Worm (Caenorhabditis elegans): Measurements from ENCODE around the gene bre-2.

The bre-2 gene

DNA sequence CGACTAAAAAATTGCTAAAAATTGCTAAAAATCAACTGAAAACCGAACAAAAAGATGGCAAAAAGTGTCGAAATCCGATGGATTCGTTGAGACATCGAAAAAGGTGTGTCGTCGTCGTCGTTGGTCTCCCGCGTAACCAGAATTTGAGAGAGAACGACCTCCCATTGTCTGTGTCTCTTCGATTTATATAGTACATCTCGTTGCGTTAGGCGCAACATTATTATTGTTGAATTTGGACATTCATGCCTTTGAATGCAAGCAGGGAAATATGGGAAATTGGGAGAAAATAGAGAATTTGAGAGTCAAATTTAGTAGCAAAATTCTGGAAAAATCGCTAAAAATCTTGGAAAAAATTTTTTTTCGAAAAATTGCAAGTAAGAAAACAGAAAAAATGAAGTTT is 35.4 kb downstream of the bre-2 start:
- TF ChIP-seq ceh-9 (tag; optimal IDR thresholded peaks at IDR 0.05) (no peak), madf-2 (tag; optimal IDR thresholded peaks at IDR 0.05) (no peak), hlh-6 (tag; optimal IDR thresholded peaks at IDR 0.05) (no peak), mec-3 (tag; optimal IDR thresholded peaks at IDR 0.05; ENCODE audit: borderline replicate concordance) (no peak), pag-3 (tag; optimal IDR thresholded peaks at IDR 0.05; ENCODE audit: borderline replicate concordance) (no peak)

DNA sequence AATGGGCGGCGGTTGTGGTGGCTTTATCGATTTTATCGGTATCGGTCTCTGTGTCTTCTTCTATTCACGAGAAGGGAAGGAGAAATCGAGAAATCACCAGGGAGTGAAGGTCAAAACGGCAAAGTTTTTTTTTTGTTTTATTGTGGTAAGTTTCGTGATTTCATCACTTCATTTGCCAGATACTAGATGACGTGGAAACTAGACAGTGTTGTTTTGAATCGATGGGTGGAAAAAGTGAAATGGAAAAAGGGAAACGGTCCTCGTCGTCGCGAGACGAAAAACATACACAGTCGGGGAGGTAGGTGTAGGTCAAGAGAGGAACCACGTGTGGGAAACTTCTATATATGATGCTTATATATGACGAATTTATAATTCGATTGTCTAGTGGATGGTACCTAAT is 38.4 kb downstream of the bre-2 start:
- no peak for TF ChIP-seq C38D4.7 (GFP tag; optimal IDR thresholded peaks at IDR 0.05)
- TF ChIP-seq ceh-22 (tag; optimal IDR thresholded peaks at IDR 0.05): no peak
- no peak for TF ChIP-seq pha-4 (tag; optimal IDR thresholded peaks at IDR 0.05)
- TF ChIP-seq pax-1 (tag; optimal IDR thresholded peaks at IDR 0.05): no peak
- TF ChIP-seq ceh-6 (GFP tag; optimal IDR thresholded peaks at IDR 0.05): no peak
- TF ChIP-seq pat-9 (tag; optimal IDR thresholded peaks at IDR 0.05): no peak
- TF ChIP-seq fkh-6 (tag; optimal IDR thresholded peaks at IDR 0.05): no peak
- TF ChIP-seq pros-1 (tag; optimal IDR thresholded peaks at IDR 0.05): no peak
- TF ChIP-seq ceh-45 (GFP tag; IDR thresholded peaks at IDR 0.05): no peak
- no peak for TF ChIP-seq F13H6.1 (tag; optimal IDR thresholded peaks at IDR 0.05)

DNA sequence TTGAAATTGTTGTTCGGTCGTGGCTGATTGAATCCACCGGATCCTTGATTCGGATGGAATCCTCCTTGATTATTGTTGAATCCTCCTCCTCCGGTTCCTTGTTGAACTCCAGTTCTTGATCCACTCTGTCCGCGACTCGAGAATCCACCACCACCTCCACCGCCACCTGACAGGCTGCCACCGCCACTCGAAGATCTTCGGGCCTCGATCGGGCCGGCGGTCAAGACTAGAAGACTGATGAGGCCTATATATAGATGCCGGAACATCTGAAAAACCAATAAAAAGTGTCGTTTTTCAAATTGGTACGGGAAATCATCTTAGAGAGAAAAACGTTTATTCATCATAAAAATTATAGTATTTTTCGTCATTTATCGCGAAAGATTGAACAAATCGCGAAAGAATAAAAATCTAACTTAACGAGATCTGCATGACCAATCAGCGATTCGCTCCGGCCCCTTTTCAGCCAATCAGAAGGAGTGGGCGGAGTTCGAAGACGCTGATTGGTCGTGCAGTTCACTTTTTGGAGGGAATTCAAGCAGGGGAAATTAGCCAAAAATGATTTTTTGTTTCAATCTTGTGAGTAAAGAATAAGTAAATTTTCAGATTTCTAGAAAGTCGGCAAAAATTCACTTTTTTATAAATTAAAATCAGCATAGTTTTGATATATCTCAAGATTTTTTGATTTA is 40.1 kb downstream of the bre-2 start, which contains the start of gene pqn-83:
TSS of gene pqn-83 (minus strand) at position 272 of the 686 bp plus-strand sequence.
- no peak for TF ChIP-seq fkh-10 (GFP tag; optimal IDR thresholded peaks at IDR 0.05)
- TF ChIP-seq pax-1 (tag; optimal IDR thresholded peaks at IDR 0.05): no peak
- TF ChIP-seq pqm-1 (tag; optimal IDR thresholded peaks at IDR 0.05): no peak
- peak; percentile 82 for TF ChIP-seq nfya-1 (tag; optimal IDR thresholded peaks at IDR 0.05)
- no peak for TF ChIP-seq unc-42 (tag; optimal IDR thresholded peaks at IDR 0.05)
- no peak for TF ChIP-seq C08G9.2 (tag; optimal IDR thresholded peaks at IDR 0.05)
- no peak for TF ChIP-seq unc-55 (GFP tag; optimal IDR thresholded peaks at IDR 0.05)

DNA sequence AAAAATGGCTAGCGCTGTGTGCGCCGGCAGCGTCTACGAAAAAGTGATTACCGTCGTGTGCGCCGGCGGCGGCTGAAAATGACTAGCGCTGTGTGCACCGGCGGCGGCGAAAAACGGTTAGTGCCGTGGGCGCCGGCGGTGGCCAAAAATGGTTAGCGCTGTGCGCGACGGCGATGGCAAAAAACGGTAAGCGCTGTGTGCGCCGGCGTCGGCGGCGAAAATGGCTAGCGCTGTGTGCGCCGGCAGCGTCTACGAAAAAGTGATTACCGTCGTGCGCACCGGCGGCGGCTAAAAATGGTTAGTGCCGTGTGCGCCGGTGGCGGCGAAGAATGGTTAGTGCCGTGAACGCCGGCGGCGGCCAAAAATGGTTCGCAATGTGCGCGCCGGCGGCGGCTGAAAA is 47.1 kb downstream of the bre-2 start:
- TF ChIP-seq hlh-30 (tag; optimal IDR thresholded peaks at IDR 0.05; ENCODE audit: insufficient read depth): no peak
- peak; percentile 24 for TF ChIP-seq K02D7.2 (tag; optimal IDR thresholded peaks at IDR 0.05)

DNA sequence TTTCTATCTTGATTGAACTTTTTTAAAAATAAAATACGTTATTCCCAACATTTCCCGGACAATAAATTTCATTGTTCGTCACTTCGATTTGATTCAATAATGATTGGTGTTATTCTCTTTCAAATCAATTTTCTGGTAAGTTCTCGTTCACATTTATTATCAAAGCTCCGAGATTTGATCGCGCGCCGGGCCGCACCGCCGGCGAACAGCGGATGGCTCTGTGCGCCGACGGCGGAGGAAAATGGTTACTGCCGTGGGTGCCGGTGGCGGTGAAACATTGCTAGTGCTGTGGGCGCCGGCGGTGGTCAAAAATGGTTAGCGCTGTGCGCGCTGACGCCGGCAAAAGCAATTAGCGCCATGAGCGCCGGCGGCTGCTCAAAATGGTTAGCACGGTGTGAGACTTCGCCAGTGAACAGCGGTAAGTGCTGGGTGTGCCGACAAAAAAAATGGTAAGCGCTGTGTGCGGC is 48.3 kb downstream of the bre-2 start, which contains the start of gene Y39E4B.13:
TSS of gene Y39E4B.13 (plus strand) at position 51 of the 467 bp plus-strand sequence.
- TF ChIP-seq C38D4.7 (GFP tag; optimal IDR thresholded peaks at IDR 0.05) (no peak), dmd-4 (tag; optimal IDR thresholded peaks at IDR 0.05; ENCODE audit: borderline replicate concordance) (no peak), ceh-45 (GFP tag; IDR thresholded peaks at IDR 0.05) (no peak), ceh-31 (tag; optimal IDR thresholded peaks at IDR 0.05) (no peak), lin-11 (tag; optimal IDR thresholded peaks at IDR 0.05) (no peak)

DNA sequence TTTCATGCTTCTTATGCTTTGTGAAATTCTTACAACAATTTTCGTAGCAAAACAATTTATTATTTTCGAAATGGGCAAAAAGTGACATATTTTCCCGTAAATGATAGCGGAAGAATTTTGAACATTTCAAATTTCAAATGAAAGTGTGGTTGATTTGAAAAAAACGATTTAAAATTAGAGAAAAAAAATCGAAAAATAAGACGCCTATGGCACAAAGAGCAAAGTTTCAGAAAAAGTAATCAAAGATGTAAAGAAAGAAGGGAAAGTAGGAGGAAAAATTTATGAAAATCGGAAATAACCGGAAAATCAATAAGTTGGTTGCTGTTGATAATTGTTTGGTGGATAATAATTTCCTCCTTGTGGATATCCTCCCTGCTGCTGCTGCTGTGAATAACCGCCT is 52.0 kb downstream of the bre-2 start:
- TF ChIP-seq pat-9 (tag; optimal IDR thresholded peaks at IDR 0.05) (no peak), pha-4 (tag; optimal IDR thresholded peaks at IDR 0.05) (no peak), npax-4 (tag; optimal IDR thresholded peaks at IDR 0.05) (no peak), pha-2 (tag; optimal IDR thresholded peaks at IDR 0.05) (no peak), ets-4 (tag; optimal IDR thresholded peaks at IDR 0.05) (no peak), fkh-10 (GFP tag; optimal IDR thresholded peaks at IDR 0.05) (no peak), hlh-6 (tag; optimal IDR thresholded peaks at IDR 0.05) (no peak), ttx-3 (tag; optimal IDR thresholded peaks at IDR 0.05) (no peak), unc-86 (tag; optimal IDR thresholded peaks at IDR 0.05) (no peak), unc-55 (GFP tag; optimal IDR thresholded peaks at IDR 0.05) (no peak), C38D4.7 (GFP tag; optimal IDR thresholded peaks at IDR 0.05) (no peak), elt-4 (tag; optimal IDR thresholded peaks at IDR 0.05) (no peak), fax-1 (tag; optimal IDR thresholded peaks at IDR 0.05) (no peak), zip-5 (tag; optimal IDR thresholded peaks at IDR 0.05) (no peak), ahr-1 (tag; optimal IDR thresholded peaks at IDR 0.05) (no peak)
